Worm (Caenorhabditis elegans): Measurements from ENCODE around the gene srg-33.
A peak's percentile ranks its signal among the peaks of the same experiment; 100 is the strongest.

srg-33 gene

DNA sequence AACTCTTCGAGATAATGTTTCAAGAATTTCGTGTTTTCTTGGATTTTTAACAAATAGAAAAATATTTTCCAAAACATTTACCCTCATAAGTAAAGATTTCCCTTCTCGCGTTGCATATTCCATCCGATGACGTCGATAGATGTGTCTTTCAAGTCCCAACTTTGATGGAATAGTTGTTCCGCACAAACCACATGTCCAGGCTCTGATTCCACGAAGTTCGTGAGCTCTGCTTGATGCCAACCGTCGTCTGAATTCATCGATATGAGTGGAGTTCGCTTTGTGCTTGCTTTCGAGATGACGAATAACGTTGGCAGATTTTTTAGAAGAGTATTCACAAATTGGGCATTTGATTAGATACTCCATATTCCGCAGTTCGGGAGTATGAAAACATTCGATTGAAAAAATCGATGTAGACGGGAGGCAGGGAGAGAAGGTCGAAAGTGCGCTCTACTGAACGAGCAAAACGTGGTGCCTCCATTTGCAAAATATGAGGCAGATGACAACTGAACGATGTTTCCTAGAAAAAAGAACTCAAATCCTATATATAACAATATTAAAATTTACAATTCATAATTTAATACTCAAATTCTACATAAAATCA is 9.2 kb downstream of the srg-33 start, which contains the start of gene W02D7.6 (continued):
- TF ChIP-seq Y116A8C.19 (tag; optimal IDR thresholded peaks at IDR 0.05; ENCODE audit: borderline replicate concordance) = no peak
- peak in 2 of 3 experiments; percentile 13 to 57 for TF ChIP-seq dpl-1 (GFP tag; optimal IDR thresholded peaks at IDR 0.05)
- no peak for TF ChIP-seq fkh-4 (tag; optimal IDR thresholded peaks at IDR 0.05; ENCODE audit: borderline replicate concordance)

DNA sequence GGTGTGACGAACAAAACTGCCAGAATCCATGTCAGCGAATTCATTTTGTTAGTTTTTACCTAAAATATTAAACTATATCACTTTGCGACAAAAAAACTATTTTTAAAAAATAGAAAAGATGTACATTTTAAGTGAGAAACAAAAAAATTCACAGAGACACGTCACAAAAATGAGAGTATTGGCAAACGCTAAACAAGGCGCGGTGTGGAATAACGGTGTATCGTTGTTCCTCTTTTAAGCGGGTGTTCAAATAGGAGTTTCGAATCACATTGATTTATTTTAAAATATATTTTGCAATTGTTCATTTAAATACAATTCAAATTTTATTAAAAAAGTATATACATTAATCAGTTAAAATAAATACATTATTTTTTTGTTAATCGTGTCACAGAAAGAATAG is 10.7 kb downstream of the srg-33 start, which contains the start of gene sel-9:
sel-9 (minus strand) TSS at position 59 of the 400 bp plus-strand sequence.
- TF ChIP-seq ces-1 (GFP tag; optimal IDR thresholded peaks at IDR 0.05) (no peak), unc-30 (tag; optimal IDR thresholded peaks at IDR 0.05) (no peak), hlh-4 (tag; optimal IDR thresholded peaks at IDR 0.05) (no peak), snpc-4 (tag; optimal IDR thresholded peaks at IDR 0.05) (peak; percentile 60), lin-39 (tag; optimal IDR thresholded peaks at IDR 0.05) (peak; percentile 30), alr-1 (tag; optimal IDR thresholded peaks at IDR 0.05; ENCODE audit: borderline replicate concordance) (no peak), tlp-1 (tag; optimal IDR thresholded peaks at IDR 0.05) (no peak), aha-1 (tag; optimal IDR thresholded peaks at IDR 0.05) (no peak), unc-62 (GFP tag; optimal IDR thresholded peaks at IDR 0.05) (no peak), nhr-12 (tag; optimal IDR thresholded peaks at IDR 0.05) (no peak), fkh-4 (tag; optimal IDR thresholded peaks at IDR 0.05; ENCODE audit: borderline replicate concordance) (no peak), nhr-84 (tag; optimal IDR thresholded peaks at IDR 0.05) (no peak), unc-86 (tag; optimal IDR thresholded peaks at IDR 0.05) (no peak), pag-3 (tag; optimal IDR thresholded peaks at IDR 0.05; ENCODE audit: borderline replicate concordance, insufficient read depth) (no peak), Y116A8C.19 (tag; optimal IDR thresholded peaks at IDR 0.05; ENCODE audit: borderline replicate concordance) (no peak), fkh-10 (GFP tag; optimal IDR thresholded peaks at IDR 0.05) (no peak), hlh-17 (GFP tag; optimal IDR thresholded peaks at IDR 0.05; ENCODE audit: borderline replicate concordance) (no peak), lin-13 (GFP tag; optimal IDR thresholded peaks at IDR 0.05) (no peak), sox-4 (tag; optimal IDR thresholded peaks at IDR 0.05) (no peak), isw-1 (GFP tag; IDR thresholded peaks at IDR 0.05) (peak; percentile 25; the same call in 1 of the 2 replicates), pqm-1 (tag; optimal IDR thresholded peaks at IDR 0.05) (no peak), mep-1 (tag; optimal IDR thresholded peaks at IDR 0.05) (peak; percentile 73), tbx-2 (tag; optimal IDR thresholded peaks at IDR 0.05) (peak; percentile 48), nhr-19 (GFP tag; conservative IDR thresholded peaks at IDR 0.05) (peak; percentile 54), lir-3 (tag; optimal IDR thresholded peaks at IDR 0.05; ENCODE audit: poor library complexity) (no peak), nhr-90 (tag; optimal IDR thresholded peaks at IDR 0.05; ENCODE audit: poor library complexity) (peak; percentile 34), efl-1 (optimal IDR thresholded peaks at IDR 0.05) (peak; percentile 47 to 90), efl-1 (GFP tag; optimal IDR thresholded peaks at IDR 0.05 in 1 of 2) (peak; percentile 92 to 99), egl-27 (tag; optimal IDR thresholded peaks at IDR 0.05) (no peak), elt-2 (tag; optimal IDR thresholded peaks at IDR 0.05) (peak; percentile 9), ceh-8 (GFP tag; optimal IDR thresholded peaks at IDR 0.05) (no peak), nhr-85 (tag) (no peak), F16B12.6 (tag; optimal IDR thresholded peaks at IDR 0.05) (peak; percentile 12), snu-23 (GFP tag; optimal IDR thresholded peaks at IDR 0.05) (peak; percentile 60), unc-98 (GFP tag; IDR thresholded peaks at IDR 0.05) (no peak), grh-1 (GFP tag; IDR thresholded peaks at IDR 0.05) (no peak), jun-1 (tag; optimal IDR thresholded peaks at IDR 0.05) (peak; percentile 21), lin-35 (GFP tag; optimal IDR thresholded peaks at IDR 0.05) (peak; percentile 91 to 95), vab-15 (tag; optimal IDR thresholded peaks at IDR 0.05) (no peak), xbp-1 (tag; optimal IDR thresholded peaks at IDR 0.05) (peak; percentile 79), egl-13 (tag; optimal IDR thresholded peaks at IDR 0.05) (no peak), pax-3 (tag; optimal IDR thresholded peaks at IDR 0.05) (no peak), nhr-11 (tag; optimal IDR thresholded peaks at IDR 0.05) (no peak), unc-130 (tag; optimal IDR thresholded peaks at IDR 0.05) (no peak), fos-1 (tag; optimal IDR thresholded peaks at IDR 0.05) (no peak), hpl-2 (GFP tag; optimal IDR thresholded peaks at IDR 0.05) (no peak), mef-2 (tag; optimal IDR thresholded peaks at IDR 0.05) (no peak), fkh-8 (tag; optimal IDR thresholded peaks at IDR 0.05) (no peak), nhr-71 (tag; optimal IDR thresholded peaks at IDR 0.05) (peak; percentile 52)
